Fruit fly (Drosophila melanogaster) whole organism, pupa: ENCODE data around the gene CG17267.

Experiments
- CG10348 ChIP-seq: fragments of 200-800 bp; sonication (Bioruptor generic); IDR thresholded peaks from 2 replicates; pipeline ENCODE4 v1.3.6; 2022; ENCODE audit warnings: missing biosample characterization, missing genetic modification characterization
- CG12605 ChIP-seq: fragments of 200-800 bp; sonication (Bioruptor generic); IDR thresholded peaks from 2 replicates; pipeline ENCODE4 v1.3.6; 2022; ENCODE audit warnings: missing biosample characterization, missing genetic modification characterization
- CG13204 ChIP-seq: fragments of 200-800 bp; sonication (Bioruptor generic); optimal IDR thresholded peaks from 2 replicates; lab custom pipeline; 2018; ENCODE audit warnings: missing biosample characterization, mild to moderate bottlenecking, missing genetic modification characterization, moderate library complexity
- CG14655 ChIP-seq: fragments of 200-800 bp; sonication (Bioruptor generic); optimal IDR thresholded peaks from 3 replicates; lab custom pipeline; 2017; ENCODE audit warnings: mild to moderate bottlenecking, missing biosample characterization, missing genetic modification reagents, missing genetic modification characterization
- CG15710 ChIP-seq: fragments of 200-800 bp; sonication (Bioruptor generic); optimal IDR thresholded peaks from 2 replicates; lab custom pipeline; 2018; ENCODE audit warnings: missing biosample characterization, mild to moderate bottlenecking, missing genetic modification characterization, moderate library complexity
- CG17806 ChIP-seq: fragments of 200-800 bp; sonication (Bioruptor generic); optimal IDR thresholded peaks from 2 replicates; lab custom pipeline; 2018; ENCODE audit warnings: missing biosample characterization, mild to moderate bottlenecking, missing genetic modification characterization, moderate library complexity
- CG32121 ChIP-seq: fragments of 200-800 bp; sonication (Bioruptor generic); IDR thresholded peaks from 2 replicates; pipeline ENCODE4 v1.3.6; 2022; ENCODE audit warnings: missing biosample characterization, missing genetic modification characterization
- CG34367 ChIP-seq: fragments of 200-800 bp; sonication (Bioruptor generic); optimal IDR thresholded peaks from 2 replicates; lab custom pipeline; 2018; ENCODE audit warnings: missing biosample characterization, mild to moderate bottlenecking, missing genetic modification characterization
- CG4496 ChIP-seq: fragments of 200-800 bp; sonication (Bioruptor generic); IDR thresholded peaks from 3 replicates; pipeline ENCODE4 v1.3.6; 2022; ENCODE audit warnings: missing biosample characterization, missing genetic modification characterization
- CG8159 ChIP-seq: fragments of 200-800 bp; sonication (Bioruptor generic); optimal IDR thresholded peaks from 3 replicates; lab custom pipeline; 2018; ENCODE audit warnings: missing biosample characterization, mild to moderate bottlenecking, missing genetic modification characterization, moderate library complexity
- CG8301 ChIP-seq: fragments of 200-800 bp; sonication (Bioruptor generic); optimal IDR thresholded peaks from 2 replicates; lab custom pipeline; 2018; ENCODE audit warnings: missing biosample characterization, mild to moderate bottlenecking, missing genetic modification characterization
- CG9948 ChIP-seq: fragments of 200-800 bp; sonication (Bioruptor generic); optimal IDR thresholded peaks from 2 replicates; lab custom pipeline; 2018; ENCODE audit warnings: missing biosample characterization, mild to moderate bottlenecking, missing genetic modification characterization, moderate library complexity
- D1 ChIP-seq: fragments of 200-800 bp; sonication (Bioruptor generic); optimal IDR thresholded peaks from 2 replicates; lab custom pipeline; 2018; ENCODE audit warnings: missing biosample characterization, mild to moderate bottlenecking, missing genetic modification characterization, moderate library complexity
- EcR ChIP-seq: fragments of 200-800 bp; sonication (Bioruptor generic); optimal IDR thresholded peaks from 3 replicates; lab custom pipeline; 2019; ENCODE audit warnings: missing biosample characterization, missing genetic modification characterization, mild to moderate bottlenecking, moderate library complexity, missing genetic modification reagents
- Ets98B ChIP-seq: fragments of 200-800 bp; sonication (Bioruptor generic); IDR thresholded peaks from 2 replicates; pipeline ENCODE4 v1.3.6; 2022; ENCODE audit warnings: missing biosample characterization, missing genetic modification characterization
- Pif1A ChIP-seq: fragments of 200-800 bp; sonication (Bioruptor generic); optimal IDR thresholded peaks from 3 replicates; lab custom pipeline; 2016; ENCODE audit warnings: missing biosample characterization, missing genetic modification characterization
- Pif1B ChIP-seq: fragments of 200-800 bp; sonication (Bioruptor generic); optimal IDR thresholded peaks from 3 replicates; lab custom pipeline; 2016; ENCODE audit warnings: missing biosample characterization, missing genetic modification characterization
- Snoo ChIP-seq: fragments of 200-800 bp; sonication (Bioruptor generic); optimal IDR thresholded peaks from 3 replicates; lab custom pipeline; 2017; ENCODE audit warnings: missing biosample characterization, mild to moderate bottlenecking, missing genetic modification characterization, inconsistent platforms
- fd96Ca ChIP-seq: fragments of 200-800 bp; sonication (Bioruptor generic); IDR thresholded peaks from 3 replicates; pipeline ENCODE4 v1.3.6; 2022; ENCODE audit warnings: missing biosample characterization, missing genetic modification characterization
- gl ChIP-seq: fragments of 200-800 bp; sonication (Bioruptor generic); optimal IDR thresholded peaks from 2 replicates; lab custom pipeline; 2018; ENCODE audit warnings: missing biosample characterization, mild to moderate bottlenecking, missing genetic modification characterization
- rn ChIP-seq: fragments of 200-800 bp; sonication (Bioruptor generic); IDR thresholded peaks from 2 replicates; pipeline ENCODE4 v1.3.6; 2022; ENCODE audit warnings: missing biosample characterization, missing genetic modification characterization

Gene CG17267

dm6 chr3R:20739000-20739399 lies at the start of gene CG17267:
CG17267 (minus strand) TSS chr3R:20739100.
- TF ChIP-seq CG10348 (GFP tag; lab: Robert Waterston, UW) (no peak), CG17806 (no peak), CG13204 (no peak), CG34367 (tag; lab: Kevin White, UChicago) (no peak), CG32121 (GFP tag; lab: Robert Waterston, UW) (no peak), CG8301 (tag; lab: Kevin White, UChicago) (no peak), Snoo (tag; lab: Kevin White, UChicago) (no peak), CG8159 (tag; lab: Kevin White, UChicago) (no peak), CG15710 (tag; lab: Kevin White, UChicago) (no peak), fd96Ca (GFP tag; lab: Robert Waterston, UW) (no peak), gl (tag; lab: Kevin White, UChicago) (no peak), EcR (GFP tag; lab: Kevin White, UChicago) (no peak)

- TF ChIP-seq CG8301 (tag; lab: Kevin White, UChicago) (no peak), rn (no peak)
These were observed 49.7 kb upstream of the CG17267 start for dm6 chr3R:20788559-20788958.

dm6 chr3R:20784436-20785368 lies 45.8 kb upstream of the CG17267 start:
- TF ChIP-seq Pif1B (GFP tag; lab: Kevin White, UChicago) (no peak), EcR (GFP tag; lab: Kevin White, UChicago) (peak; percentile 64), D1 (tag; lab: Kevin White, UChicago) (no peak), CG8159 (tag; lab: Kevin White, UChicago) (peak; percentile 41), fd96Ca (GFP tag; lab: Robert Waterston, UW) (peak; percentile 81), CG32121 (GFP tag; lab: Robert Waterston, UW) (peak; percentile 92), CG8301 (tag; lab: Kevin White, UChicago) (peak; percentile 12), gl (tag; lab: Kevin White, UChicago) (peak; percentile 18), CG15710 (tag; lab: Kevin White, UChicago) (peak; percentile 21), CG12605 (GFP tag; lab: Robert Waterston, UW) (peak; percentile 75), CG4496 (GFP tag; lab: Robert Waterston, UW) (peak; percentile 82), CG13204 (peak; percentile 84), Snoo (tag; lab: Kevin White, UChicago) (peak; percentile 7), CG10348 (GFP tag; lab: Robert Waterston, UW) (0 out of 2 replicates have a peak, but pooled peaks have one; percentile 8), CG9948 (tag; lab: Kevin White, UChicago) (no peak), rn (peak; percentile 43; the same call in 1 of the 2 replicates), Ets98B (GFP tag; lab: Robert Waterston, UW) (peak; percentile 84), CG17806 (no peak), Pif1A (GFP tag; lab: Kevin White, UChicago) (no peak), CG34367 (tag; lab: Kevin White, UChicago) (no peak), CG14655 (GFP tag; lab: Kevin White, UChicago) (peak; percentile 37)

dm6 chr3R:20783714-20784435 lies 45.0 kb upstream of the CG17267 start:
- peak; percentile 69 for TF ChIP-seq Pif1A (GFP tag; lab: Kevin White, UChicago)
- peak; percentile 65 for TF ChIP-seq CG14655 (GFP tag; lab: Kevin White, UChicago)
- peak; percentile 63 for TF ChIP-seq Ets98B (GFP tag; lab: Robert Waterston, UW)
- peak; percentile 69 for TF ChIP-seq CG32121 (GFP tag; lab: Robert Waterston, UW)
- TF ChIP-seq CG17806, result peak; percentile 34
- peak; percentile 15 for TF ChIP-seq D1 (tag; lab: Kevin White, UChicago)
- TF ChIP-seq CG9948 (tag; lab: Kevin White, UChicago), result peak; percentile 39
- peak; percentile 59 for TF ChIP-seq CG12605 (GFP tag; lab: Robert Waterston, UW)
- no peak for TF ChIP-seq rn
- peak; percentile 77; the same call in 2 of the 3 replicates for TF ChIP-seq fd96Ca (GFP tag; lab: Robert Waterston, UW)
- peak; percentile 61 for TF ChIP-seq CG13204
- TF ChIP-seq CG10348 (GFP tag; lab: Robert Waterston, UW), result 0 out of 2 replicates have a peak, but pooled peaks have one; percentile 10
- TF ChIP-seq Pif1B (GFP tag; lab: Kevin White, UChicago), result peak; percentile 63
- TF ChIP-seq gl (tag; lab: Kevin White, UChicago), result peak; percentile 28
- TF ChIP-seq CG15710 (tag; lab: Kevin White, UChicago), result peak; percentile 42
- peak; percentile 10 for TF ChIP-seq Snoo (tag; lab: Kevin White, UChicago)
- TF ChIP-seq CG8159 (tag; lab: Kevin White, UChicago), result peak; percentile 54
- no peak for TF ChIP-seq EcR (GFP tag; lab: Kevin White, UChicago)
- peak; percentile 36; the same call in 2 of the 3 replicates for TF ChIP-seq CG4496 (GFP tag; lab: Robert Waterston, UW)
- peak; percentile 51 for TF ChIP-seq CG8301 (tag; lab: Kevin White, UChicago)
- peak; percentile 21 for TF ChIP-seq CG34367 (tag; lab: Kevin White, UChicago)
